Worm (Caenorhabditis elegans) whole organism, dauer: ENCODE results near the gene mans-2.

Experiments
- unc-62 ChIP-seq: sonication (generic microtip); optimal IDR thresholded peaks from 2 replicates; lab custom pipeline; 2017; ENCODE audit warnings: missing biosample characterization, missing genetic modification reagents, missing genetic modification characterization

The mans-2 gene

DNA sequence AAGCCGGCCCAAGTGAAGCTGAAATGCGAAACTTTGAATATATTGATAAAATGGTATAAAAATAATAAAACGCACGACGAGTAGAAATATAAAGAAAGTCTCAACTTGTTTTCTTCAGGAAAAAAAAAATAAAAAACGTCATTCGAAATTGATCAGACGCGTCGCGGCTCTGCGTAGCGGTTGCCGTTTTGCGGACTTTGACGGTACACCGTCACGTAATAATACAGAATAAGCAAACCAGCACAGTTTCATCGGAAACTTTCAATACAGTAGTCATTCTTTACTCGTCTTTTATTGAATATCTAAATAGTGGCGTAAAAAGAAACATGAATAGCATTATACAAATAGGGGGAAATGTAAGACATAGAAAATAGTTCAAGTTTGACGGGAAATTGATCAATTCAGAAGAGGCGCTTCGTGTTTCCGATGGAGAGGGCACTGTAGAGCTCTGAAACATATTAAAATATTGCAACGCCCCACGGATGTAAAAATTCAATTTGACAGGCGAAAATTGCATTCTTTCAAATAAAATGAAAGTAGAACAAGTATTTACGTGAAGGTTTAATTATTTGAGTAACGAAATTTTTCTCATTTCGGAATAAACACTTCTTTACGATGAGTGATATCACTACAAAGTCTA is 8.5 kb upstream of the mans-2 start, which contains the start of the genes cyl-1 and C52E4.7:
Gene cyl-1 (minus strand): TSS at position 18 of the 640 bp plus-strand sequence.
Gene C52E4.7 (plus strand): TSS at position 590 of the 640 bp plus-strand sequence.
- no peak for TF ChIP-seq unc-62 (GFP tag; lab: Kevin White, UChicago)

DNA sequence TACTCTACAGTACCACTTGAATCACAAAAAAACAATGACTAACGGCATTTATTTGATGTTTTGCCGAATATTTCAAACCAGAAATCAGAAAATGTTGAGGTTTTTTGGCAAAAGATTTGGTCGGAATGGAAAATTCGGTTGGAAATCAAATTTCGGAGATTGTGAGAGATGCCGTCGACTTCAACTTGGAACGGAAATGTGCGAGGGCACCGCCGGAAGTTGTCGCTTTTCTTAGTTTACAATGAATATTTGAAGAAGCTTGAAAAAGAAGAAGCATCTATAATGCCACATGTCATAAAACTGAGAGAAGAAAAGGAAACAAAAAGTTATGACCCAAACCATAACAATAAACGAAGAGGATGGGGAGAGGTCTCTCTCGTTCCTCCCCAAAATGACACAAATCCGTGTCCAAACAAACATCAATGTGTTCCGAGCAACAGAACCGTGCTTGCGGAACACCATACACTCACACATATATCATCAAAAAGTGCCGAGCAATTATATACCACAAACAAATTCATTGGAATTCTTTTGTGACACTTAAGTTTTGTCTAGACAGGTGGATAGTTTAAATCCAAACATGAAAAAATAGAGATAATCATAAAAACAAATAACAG is 5.3 kb upstream of the mans-2 start:
- no peak for TF ChIP-seq unc-62 (GFP tag; lab: Kevin White, UChicago)

DNA sequence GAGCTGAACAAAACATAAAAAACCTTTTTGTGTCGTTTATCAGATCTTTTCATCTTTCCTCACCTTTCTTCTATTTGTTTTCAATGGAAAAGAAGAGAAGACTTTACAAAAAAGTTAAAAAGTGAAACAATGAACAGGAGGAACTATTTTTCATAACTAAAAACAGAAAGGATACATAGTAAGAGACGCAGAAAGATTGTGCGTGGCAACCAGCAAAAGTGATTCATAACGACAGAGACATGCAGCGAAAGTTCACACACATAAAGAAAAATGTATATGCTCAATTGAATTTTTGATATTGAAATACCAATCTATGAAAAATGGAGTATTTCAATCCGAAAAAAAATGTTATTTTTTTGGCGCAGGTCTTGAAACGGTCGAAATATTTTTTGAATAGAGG is 4.6 kb upstream of the mans-2 start:
- TF ChIP-seq unc-62 (GFP tag; lab: Kevin White, UChicago), result no peak

DNA sequence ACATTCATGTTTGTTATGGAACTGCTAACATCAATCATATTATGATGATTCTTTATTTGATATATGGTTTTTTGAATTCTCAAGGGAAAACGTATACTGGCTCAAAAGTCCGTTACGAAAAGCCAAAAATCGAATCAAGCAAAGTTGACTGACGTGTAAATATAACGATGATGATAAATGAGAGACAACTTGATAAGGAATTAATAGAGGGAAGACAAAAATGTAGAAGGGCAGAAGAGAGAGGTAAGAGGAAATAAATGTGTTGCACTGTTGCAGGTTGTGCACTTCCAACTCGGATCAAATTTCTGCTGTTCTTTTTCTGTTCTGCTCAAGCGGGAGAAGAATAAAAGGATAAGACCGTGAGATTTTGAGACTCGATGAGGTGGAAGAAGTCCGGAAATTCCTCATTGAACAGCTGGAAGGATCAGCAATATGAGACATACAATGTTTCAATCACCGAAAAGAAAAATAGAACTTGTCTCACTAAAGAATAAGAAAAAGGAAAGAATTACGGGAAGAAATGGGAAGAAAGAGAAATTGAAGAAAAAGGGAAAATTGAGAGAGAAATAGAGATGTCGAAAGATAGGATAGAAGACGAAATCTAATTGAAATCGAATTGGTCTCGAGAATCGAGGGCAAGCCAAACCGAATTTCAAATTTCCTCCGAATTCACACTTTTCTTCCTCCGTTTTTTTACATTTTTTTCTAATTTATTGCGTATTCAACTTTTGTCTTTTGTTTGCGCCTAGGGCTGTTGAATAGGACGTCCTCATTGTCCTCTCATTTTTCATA is 990 bp upstream of the mans-2 start:
- TF ChIP-seq unc-62 (GFP tag; lab: Kevin White, UChicago), result no peak

DNA sequence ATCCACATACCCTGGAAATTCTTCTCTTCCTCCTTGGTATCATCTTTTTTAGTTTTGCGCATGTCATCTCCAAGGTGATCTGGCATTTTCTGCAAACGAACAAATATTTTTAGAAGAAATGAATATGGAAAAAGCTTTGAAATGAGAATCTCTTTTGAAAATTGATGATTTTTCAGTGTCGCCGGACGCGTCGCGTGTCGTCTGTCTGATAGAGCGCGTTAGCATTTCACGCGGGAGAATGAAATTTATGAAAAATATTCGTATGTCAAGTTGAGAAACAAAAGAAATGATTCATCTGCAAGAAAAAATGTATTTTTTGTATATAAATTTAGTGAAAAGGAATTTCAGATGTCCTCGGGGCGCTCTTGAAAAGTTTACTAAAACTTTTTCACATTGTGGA is 3.0 kb downstream of the mans-2 start, which contains the start of gene rpt-1:
Gene rpt-1 (minus strand): TSS at position 89 of the 400 bp plus-strand sequence.
- TF ChIP-seq unc-62 (GFP tag; lab: Kevin White, UChicago), result no peak

DNA sequence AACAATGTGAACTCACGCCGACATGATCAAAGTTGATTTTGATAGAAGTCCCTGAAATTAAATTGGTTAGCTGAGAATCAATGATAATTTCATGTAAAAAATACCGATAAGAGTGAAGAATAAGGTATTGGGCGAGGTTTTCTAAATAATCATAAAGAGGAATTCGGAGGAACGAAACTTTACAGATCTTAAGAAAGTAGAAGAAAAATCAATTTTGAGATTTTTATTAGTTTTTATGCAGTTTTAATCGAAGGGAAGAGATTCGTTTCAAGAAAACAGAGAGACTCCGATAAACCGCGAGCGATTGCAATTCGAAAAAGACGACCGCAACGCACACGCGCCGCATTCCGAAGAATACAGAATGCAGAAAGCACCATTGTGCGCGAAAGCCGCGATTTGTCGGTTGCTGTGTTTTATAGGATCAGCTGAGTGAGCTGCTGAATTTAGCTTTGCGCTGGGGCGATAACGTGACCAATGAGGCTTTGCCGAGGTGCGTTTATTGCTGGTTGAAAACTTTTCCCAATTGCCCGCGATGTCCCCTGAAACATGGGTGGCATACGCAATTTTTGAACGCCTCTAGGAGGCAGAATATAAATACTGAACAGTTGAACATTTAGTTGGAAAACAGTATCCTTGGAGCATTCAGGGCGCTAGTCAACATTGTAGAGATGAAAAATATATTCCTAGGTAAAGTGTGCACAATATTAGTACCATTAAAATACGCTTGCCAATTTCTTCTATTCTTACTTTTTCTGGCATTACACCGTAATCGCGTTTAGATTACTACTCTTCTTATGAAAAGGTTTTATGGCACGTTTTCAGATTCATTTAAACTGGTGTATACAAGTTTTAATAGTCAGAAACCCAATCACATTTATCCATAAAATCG is 5.4 kb downstream of the mans-2 start, which contains the start of gene snr-4:
Gene snr-4 (minus strand): TSS at position 51 of the 889 bp plus-strand sequence.
- TF ChIP-seq unc-62 (GFP tag; lab: Kevin White, UChicago), result no peak

DNA sequence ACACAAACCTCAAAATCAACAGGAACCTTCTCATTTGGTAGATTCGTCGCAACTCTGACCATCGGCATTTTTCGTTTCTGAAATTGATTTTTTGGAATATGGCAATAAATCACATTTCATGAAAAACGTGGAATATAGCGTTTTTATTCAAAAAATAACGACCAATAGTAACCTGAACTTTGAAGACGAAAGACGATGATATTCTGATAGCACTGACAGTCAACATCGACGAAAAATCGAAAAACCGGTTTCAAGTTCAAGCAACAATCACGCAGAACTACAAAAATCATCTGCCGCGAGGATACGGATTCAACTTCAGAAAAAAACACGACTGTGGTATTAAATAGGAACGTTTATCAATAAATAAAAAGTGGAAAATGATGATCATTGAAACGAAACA is 7.1 kb downstream of the mans-2 start, which contains the start of gene mif-2:
Gene mif-2 (minus strand): TSS at position 281 of the 400 bp plus-strand sequence.
- TF ChIP-seq unc-62 (GFP tag; lab: Kevin White, UChicago), result no peak

DNA sequence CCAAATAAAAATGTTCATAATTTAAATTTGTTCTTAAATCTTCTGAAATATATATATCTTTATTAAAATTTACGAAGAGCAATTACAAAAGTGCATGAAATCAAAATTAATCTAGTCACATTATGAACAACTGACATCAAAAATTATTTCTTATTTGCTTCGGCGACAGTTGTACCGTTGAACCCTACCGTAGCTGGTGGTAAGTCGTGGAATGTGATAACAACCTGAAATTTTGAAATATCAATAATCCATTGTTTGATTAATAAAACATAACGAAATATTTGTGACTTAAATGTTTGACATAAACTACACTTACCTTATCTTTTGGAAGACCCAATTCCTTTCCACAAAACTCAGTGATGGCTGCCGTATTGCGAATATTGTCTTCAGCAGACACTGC is 8.6 kb downstream of the mans-2 start:
- TF ChIP-seq unc-62 (GFP tag; lab: Kevin White, UChicago), result no peak

DNA sequence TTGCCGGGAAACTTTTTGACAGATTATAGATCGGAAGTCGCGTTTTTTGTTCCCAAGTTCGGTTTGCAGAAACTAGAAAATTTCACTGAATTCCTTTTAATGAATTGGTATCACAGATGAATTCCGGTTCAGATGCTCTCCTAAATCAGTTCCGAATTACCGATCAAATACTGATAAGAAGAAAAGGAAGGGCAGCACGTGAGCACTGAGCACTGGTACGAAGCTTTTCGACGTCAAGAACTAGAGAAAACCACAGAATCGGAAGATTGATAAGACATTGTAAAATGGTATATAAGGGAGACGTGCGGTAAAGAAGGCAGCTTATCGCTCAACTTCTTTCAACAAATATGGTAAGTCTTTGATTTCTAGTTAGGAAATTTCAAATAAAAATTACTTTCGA is 10.1 kb downstream of the mans-2 start, which contains the start of gene cpr-1:
Gene cpr-1 (plus strand): TSS at position 319 of the 400 bp plus-strand sequence.
- no peak for TF ChIP-seq unc-62 (GFP tag; lab: Kevin White, UChicago)

DNA sequence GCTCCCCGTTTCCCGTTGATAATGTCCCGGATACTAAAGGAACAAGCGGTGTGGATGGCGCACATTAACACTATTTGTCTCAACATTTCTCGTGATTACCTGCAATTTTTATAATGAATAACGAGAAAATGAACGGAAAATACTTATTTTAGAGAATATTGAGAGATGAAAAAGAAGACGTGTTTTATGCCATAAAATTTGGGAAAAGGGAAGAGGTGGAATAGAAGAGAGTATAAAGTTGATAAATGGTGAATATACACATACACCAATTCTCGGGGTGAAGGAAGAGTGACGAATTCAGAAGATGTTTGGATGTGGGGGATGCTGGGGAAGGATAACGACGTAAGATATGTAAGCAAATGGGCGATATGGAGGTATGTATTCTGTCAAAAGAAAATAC is 20.6 kb downstream of the mans-2 start, which contains the start of gene F58H1.7:
Gene F58H1.7 (minus strand): TSS at position 101 of the 400 bp plus-strand sequence.
- TF ChIP-seq unc-62 (GFP tag; lab: Kevin White, UChicago), result no peak

DNA sequence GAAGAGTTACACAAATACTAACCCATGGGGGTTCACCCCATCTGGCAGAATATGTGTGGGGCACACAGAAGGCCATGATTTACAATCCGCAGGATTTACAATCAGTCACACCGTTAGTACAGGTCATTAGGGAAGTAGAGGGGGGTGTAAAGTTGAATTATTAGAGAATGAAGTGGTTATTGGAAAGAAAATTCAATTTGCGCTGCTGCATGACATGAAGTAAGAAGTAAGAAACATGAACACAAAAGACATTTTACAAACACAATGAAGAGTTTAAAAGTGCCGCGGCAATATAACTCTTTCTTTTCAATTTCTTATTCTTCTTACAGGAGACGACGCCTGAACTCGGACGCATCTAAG is 24.5 kb downstream of the mans-2 start:
- TF ChIP-seq unc-62 (GFP tag; lab: Kevin White, UChicago), result no peak

DNA sequence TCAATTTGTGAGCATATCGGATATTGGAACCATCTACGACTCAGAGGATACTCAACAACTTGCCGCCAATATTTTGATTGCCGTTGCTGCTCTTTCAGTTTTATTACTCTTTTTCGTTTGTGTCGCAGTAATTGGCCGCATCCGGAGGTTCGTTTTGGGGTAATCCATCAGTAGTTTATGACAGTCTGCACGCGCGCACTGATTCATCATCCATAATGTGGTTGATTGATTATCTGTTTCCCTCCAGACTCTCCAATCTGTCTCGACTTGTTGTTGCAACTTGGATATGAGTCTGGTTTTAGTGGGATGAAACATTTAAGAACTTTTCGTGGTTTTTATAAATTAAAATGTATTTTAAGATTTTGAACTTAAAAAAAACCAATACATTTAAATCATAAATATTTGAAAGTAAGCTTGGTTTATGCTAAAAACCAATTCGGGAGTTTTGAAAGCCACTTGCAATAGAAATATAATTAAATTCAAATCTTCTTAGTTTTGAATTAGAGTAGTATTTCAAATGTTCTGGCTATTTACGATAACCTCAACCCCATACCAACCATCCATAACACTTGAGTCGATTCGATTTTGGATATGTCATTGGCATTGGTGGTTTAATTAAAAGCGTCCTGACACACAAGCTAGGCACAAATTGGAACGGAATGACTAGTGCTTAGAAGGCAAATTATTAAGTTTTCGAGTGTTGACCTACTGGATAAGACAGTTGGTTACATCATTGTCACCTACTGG is 25.0 kb downstream of the mans-2 start:
- no peak for TF ChIP-seq unc-62 (GFP tag; lab: Kevin White, UChicago)

DNA sequence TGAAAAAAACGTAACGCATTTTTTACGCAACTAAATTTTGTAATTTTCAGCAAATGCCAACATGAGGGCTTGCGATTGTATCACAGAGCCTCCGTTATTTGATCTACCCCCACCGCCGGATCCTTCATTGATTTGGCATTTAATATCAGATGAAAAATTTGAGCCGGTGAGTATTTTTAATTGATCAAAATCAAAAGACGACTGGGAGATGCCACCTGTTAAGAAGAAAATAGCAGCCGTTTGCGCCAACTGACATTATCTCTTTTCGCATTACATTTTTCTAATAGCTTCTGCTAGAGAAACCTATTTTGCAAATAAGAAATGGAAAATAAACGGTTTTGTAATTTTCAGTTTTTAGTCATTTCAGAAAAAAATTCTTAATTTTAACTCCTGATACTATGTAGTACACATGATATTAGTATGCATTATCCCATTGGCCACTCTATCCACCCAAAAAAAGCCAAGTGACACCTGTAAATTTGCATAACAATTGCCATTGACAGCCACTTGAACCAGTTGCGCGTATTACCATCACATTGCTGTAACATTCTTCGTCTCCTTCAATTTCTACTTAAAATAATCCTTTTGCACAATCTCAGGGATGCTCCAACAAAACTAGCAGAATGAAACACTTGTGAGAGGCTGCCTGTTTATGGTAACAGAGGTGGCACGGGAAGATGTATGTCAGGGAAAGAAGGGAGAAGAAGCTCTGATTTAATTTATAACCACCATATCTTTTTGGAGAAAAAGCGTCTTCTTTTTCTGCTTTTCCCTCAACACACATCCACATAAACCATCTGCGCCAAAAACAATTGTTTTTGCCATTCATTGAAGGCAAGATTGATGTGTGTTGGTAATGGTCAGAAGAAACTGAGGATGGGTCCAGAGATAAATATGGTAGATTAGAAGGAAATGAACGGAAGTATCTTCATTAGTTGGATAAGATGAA is 26.7 kb downstream of the mans-2 start, which contains the start of gene F58H1.5:
Gene F58H1.5 (plus strand): TSS at position 51 of the 949 bp plus-strand sequence.
- no peak for TF ChIP-seq unc-62 (GFP tag; lab: Kevin White, UChicago)
